Fruit fly (Drosophila melanogaster) whole organism, embryonic: Measurements from ENCODE around the gene CG3071.

Experiments used
- Ada2b ChIP-seq: fragments of 200-800 bp; sonication (Bioruptor generic); IDR thresholded peaks from 2 replicates; pipeline ENCODE4 v1.3.6; 2022; ENCODE audit warnings: missing biosample characterization, missing genetic modification characterization
- Atf6 ChIP-seq: fragments of 200-800 bp; sonication (Bioruptor generic); IDR thresholded peaks from 2 replicates; pipeline ENCODE4 v1.3.6; 2022; ENCODE audit warnings: missing biosample characterization, missing genetic modification characterization
- BtbVII ChIP-seq: fragments of 200-800 bp; sonication (Bioruptor generic); optimal IDR thresholded peaks from 3 replicates; lab custom pipeline; 2017; ENCODE audit warnings: missing biosample characterization, mild to moderate bottlenecking, missing genetic modification characterization
- CG10654 ChIP-seq: fragments of 200-800 bp; sonication (Bioruptor generic); optimal IDR thresholded peaks from 2 replicates; lab custom pipeline; 2016; ENCODE audit warnings: missing biosample characterization, missing genetic modification characterization
- CG1233 ChIP-seq: fragments of 200-800 bp; sonication (Bioruptor generic); optimal IDR thresholded peaks from 4 replicates; lab custom pipeline; 2018; ENCODE audit warnings: missing biosample characterization, mild to moderate bottlenecking, missing genetic modification characterization
- CG13624 ChIP-seq: fragments of 200-800 bp; sonication (Bioruptor generic); optimal IDR thresholded peaks from 2 replicates; lab custom pipeline; 2016; ENCODE audit warnings: missing biosample characterization, missing genetic modification characterization
- CG15514 ChIP-seq: fragments of 200-800 bp; sonication (Bioruptor generic); optimal IDR thresholded peaks from 3 replicates; lab custom pipeline; 2017; ENCODE audit warnings: missing biosample characterization, missing genetic modification characterization, mild to moderate bottlenecking, moderate library complexity, missing genetic modification reagents
- CG18599 ChIP-seq: fragments of 200-800 bp; sonication (Bioruptor generic); optimal IDR thresholded peaks from 3 replicates; lab custom pipeline; 2017; ENCODE audit warnings: missing biosample characterization, missing genetic modification characterization, mild to moderate bottlenecking, moderate library complexity, missing genetic modification reagents
- CG2120 ChIP-seq: fragments of 200-800 bp; sonication (Bioruptor generic); optimal IDR thresholded peaks from 3 replicates; lab custom pipeline; 2016; ENCODE audit warnings: missing biosample characterization, missing genetic modification characterization
- CG2202 ChIP-seq: fragments of 200-800 bp; sonication (Bioruptor generic); optimal IDR thresholded peaks from 2 replicates; lab custom pipeline; 2018; ENCODE audit warnings: missing biosample characterization, mild to moderate bottlenecking, missing genetic modification characterization
- CG3281 ChIP-seq: fragments of 200-800 bp; sonication (Bioruptor generic); optimal IDR thresholded peaks from 3 replicates; lab custom pipeline; 2017; ENCODE audit warnings: missing biosample characterization, mild to moderate bottlenecking, missing genetic modification characterization
- CG34376 ChIP-seq: fragments of 200-800 bp; sonication (Bioruptor generic); optimal IDR thresholded peaks from 2 replicates; lab custom pipeline; 2018; ENCODE audit warnings: missing biosample characterization, mild to moderate bottlenecking, missing genetic modification characterization
- CG3847 ChIP-seq: fragments of 200-800 bp; sonication (Bioruptor generic); IDR thresholded peaks from 2 replicates; pipeline ENCODE4 v1.3.6; 2022; ENCODE audit warnings: missing biosample characterization, missing genetic modification characterization
- CG6854 ChIP-seq: fragments of 200-800 bp; sonication (Bioruptor generic); optimal IDR thresholded peaks from 3 replicates; lab custom pipeline; 2017; ENCODE audit warnings: missing biosample characterization, mild to moderate bottlenecking, missing genetic modification characterization
- CG7987 ChIP-seq: fragments of 200-800 bp; sonication (Bioruptor generic); optimal IDR thresholded peaks from 2 replicates; lab custom pipeline; 2018; ENCODE audit warnings: missing biosample characterization, mild to moderate bottlenecking, missing genetic modification characterization, moderate library complexity
- CG8290 ChIP-seq, 3 experiments: fragments of 200-800 bp; sonication (Bioruptor generic); optimal IDR thresholded peaks; 2 replicates each; lab custom pipeline; 2016 to 2019; ENCODE audit warnings: missing biosample characterization in 3 of 3, missing genetic modification characterization in 3 of 3, mild to moderate bottlenecking in 2 of 3, moderate library complexity in 1 of 3
- CG8765 ChIP-seq: fragments of 200-800 bp; sonication (Bioruptor generic); IDR thresholded peaks from 2 replicates; pipeline ENCODE4 v1.3.6; 2022; ENCODE audit warnings: missing biosample characterization, missing genetic modification characterization
- CG9727 ChIP-seq: fragments of 200-800 bp; sonication (Bioruptor generic); optimal IDR thresholded peaks from 3 replicates; lab custom pipeline; 2017; ENCODE audit warnings: missing biosample characterization, mild to moderate bottlenecking, missing genetic modification characterization
- CkIIα-i1 ChIP-seq: fragments of 200-800 bp; sonication (Bioruptor generic); IDR thresholded peaks from 2 replicates; pipeline ENCODE4 v1.3.6; 2022; ENCODE audit warnings: missing biosample characterization, missing genetic modification characterization
- D19A ChIP-seq: fragments of 200-800 bp; optimal IDR thresholded peaks from 3 replicates; lab custom pipeline; 2019; ENCODE audit warnings: missing biosample characterization, mild to moderate bottlenecking, missing genetic modification characterization, moderate library complexity
- Deaf1 ChIP-seq: fragments of 200-800 bp; optimal IDR thresholded peaks from 3 replicates; lab custom pipeline; 2019; ENCODE audit warnings: missing biosample characterization, mild to moderate bottlenecking, missing genetic modification characterization, moderate library complexity
- Drgx ChIP-seq: fragments of 200-800 bp; sonication (Bioruptor generic); IDR thresholded peaks from 2 replicates; pipeline ENCODE4 v1.3.6; 2022; ENCODE audit warnings: missing biosample characterization, missing genetic modification characterization
- Fer1 ChIP-seq: fragments of 200-800 bp; sonication (Bioruptor generic); optimal IDR thresholded peaks from 2 replicates; lab custom pipeline; 2017; ENCODE audit warnings: missing biosample characterization, mild to moderate bottlenecking, missing genetic modification characterization
- Med ChIP-seq: fragments of 200-800 bp; sonication (Bioruptor generic); peaks from one replicate; lab custom pipeline; 2016; ENCODE audit warnings: missing biosample characterization, missing genetic modification characterization, mild to moderate bottlenecking, inconsistent platforms, moderate library complexity
- Meics ChIP-seq: fragments of 200-800 bp; sonication (Bioruptor generic); optimal IDR thresholded peaks from 2 replicates; lab custom pipeline; 2017; ENCODE audit warnings: missing biosample characterization, mild to moderate bottlenecking, missing genetic modification characterization
- Rfx ChIP-seq: fragments of 200-800 bp; sonication (Bioruptor generic); IDR thresholded peaks from 2 replicates; pipeline ENCODE4 v1.3.6; 2022; ENCODE audit warnings: missing biosample characterization, missing genetic modification characterization
- caup ChIP-seq: fragments of 200-800 bp; sonication (Bioruptor generic); optimal IDR thresholded peaks from 3 replicates; lab custom pipeline; 2017; ENCODE audit warnings: missing biosample characterization, mild to moderate bottlenecking, missing genetic modification characterization, moderate library complexity; ENCODE audit not compliant: severe bottlenecking
- chinmo ChIP-seq: fragments of 200-800 bp; sonication (Bioruptor generic); IDR thresholded peaks from 4 replicates; pipeline ENCODE4 v1.3.6; 2022; ENCODE audit warnings: missing biosample characterization, missing genetic modification characterization; ENCODE audit not compliant: partially characterized antibody
- danr ChIP-seq: fragments of 200-800 bp; sonication (Bioruptor generic); IDR thresholded peaks from 2 replicates; pipeline ENCODE4 v1.3.6; 2022; ENCODE audit warnings: missing biosample characterization, missing genetic modification characterization
- dpn ChIP-seq, 2 experiments: fragments of 200-800 bp; sonication (Bioruptor generic); optimal IDR thresholded peaks; 3 replicates each; lab custom pipeline; 2016; ENCODE audit warnings: missing biosample characterization in 2 of 2, missing genetic modification characterization in 2 of 2
- dysf ChIP-seq: fragments of 200-800 bp; sonication (Bioruptor generic); IDR thresholded peaks from 3 replicates; pipeline ENCODE4 v1.3.6; 2022; ENCODE audit warnings: missing biosample characterization, missing genetic modification characterization
- emc ChIP-seq: fragments of 200-800 bp; sonication (Bioruptor generic); optimal IDR thresholded peaks from 2 replicates; lab custom pipeline; 2016; ENCODE audit warnings: missing biosample characterization, missing genetic modification characterization
- exex ChIP-seq: fragments of 200-800 bp; sonication (Bioruptor generic); optimal IDR thresholded peaks from 4 replicates; lab custom pipeline; 2018; ENCODE audit warnings: missing biosample characterization, mild to moderate bottlenecking, missing genetic modification characterization, moderate library complexity
- gce ChIP-seq: fragments of 200-800 bp; sonication (Bioruptor generic); IDR thresholded peaks from 3 replicates; pipeline ENCODE4 v1.3.6; 2022; ENCODE audit warnings: missing biosample characterization, missing genetic modification characterization
- gro ChIP-seq: fragments of 200-800 bp; sonication (Bioruptor generic); optimal IDR thresholded peaks from 2 replicates; lab custom pipeline; 2016; ENCODE audit warnings: missing biosample characterization, missing genetic modification characterization
- mam ChIP-seq: fragments of 200-800 bp; sonication (Bioruptor generic); optimal IDR thresholded peaks from 3 replicates; lab custom pipeline; 2016; ENCODE audit warnings: missing biosample characterization, missing genetic modification characterization
- nau ChIP-seq: fragments of 200-800 bp; sonication (Bioruptor generic); optimal IDR thresholded peaks from 3 replicates; lab custom pipeline; 2017; ENCODE audit warnings: missing biosample characterization, mild to moderate bottlenecking, missing genetic modification characterization, missing genetic modification reagents
- pros ChIP-seq: fragments of 200-800 bp; sonication (Bioruptor generic); optimal IDR thresholded peaks from 3 replicates; lab custom pipeline; 2019; ENCODE audit warnings: missing biosample characterization, mild to moderate bottlenecking, missing genetic modification characterization, moderate library complexity
- row ChIP-seq: fragments of 200-800 bp; sonication (Bioruptor generic); IDR thresholded peaks from 3 replicates; pipeline ENCODE4 v1.3.6; 2022; ENCODE audit warnings: missing biosample characterization, missing genetic modification characterization
- sc ChIP-seq, 3 experiments: fragments of >200 bp in 2 of 3; fragments of 200-800 bp in 1 of 3; sonication (Bioruptor generic) in 1 of 3; optimal IDR thresholded peaks; 2 replicates in 2 of 3; 3 replicates in 1 of 3; lab custom pipeline; 2017; ENCODE audit warnings: mild to moderate bottlenecking in 1 of 3, missing biosample characterization in 1 of 3, missing genetic modification characterization in 1 of 3, missing genetic modification reagents in 1 of 3
- slbo ChIP-seq: fragments of 200-800 bp; sonication (Bioruptor generic); IDR thresholded peaks from 2 replicates; pipeline ENCODE4 v1.3.6; 2022; ENCODE audit warnings: missing biosample characterization, missing genetic modification characterization
- sob ChIP-seq: fragments of 200-800 bp; sonication (Bioruptor generic); IDR thresholded peaks from 2 replicates; pipeline ENCODE4 v1.3.6; 2022; ENCODE audit warnings: missing biosample characterization, missing genetic modification characterization
- sug ChIP-seq: fragments of 200-800 bp; optimal IDR thresholded peaks from 2 replicates; lab custom pipeline; 2019; ENCODE audit warnings: missing biosample characterization, mild to moderate bottlenecking, missing genetic modification characterization, moderate library complexity
- tgo ChIP-seq: fragments of 200-800 bp; sonication (Bioruptor generic); IDR thresholded peaks from 3 replicates; pipeline ENCODE4 v1.3.6; 2022; ENCODE audit warnings: missing biosample characterization, missing genetic modification characterization
- tna ChIP-seq: fragments of 200-800 bp; sonication (Bioruptor generic); IDR thresholded peaks from 2 replicates; pipeline ENCODE4 v1.3.6; 2022; ENCODE audit warnings: missing biosample characterization, missing genetic modification characterization; ENCODE audit not compliant: partially characterized antibody
- usp ChIP-seq: fragments of >200 bp; optimal IDR thresholded peaks from 2 replicates; lab custom pipeline; 2017; ENCODE audit warnings: missing biosample characterization, missing genetic modification characterization
- vvl ChIP-seq: fragments of 200-800 bp; sonication (Bioruptor generic); IDR thresholded peaks from 2 replicates; pipeline ENCODE4 v1.3.6; 2022; ENCODE audit warnings: missing biosample characterization, missing genetic modification characterization
- z ChIP-seq: fragments of 200-800 bp; sonication (Bioruptor generic); IDR thresholded peaks from 3 replicates; pipeline ENCODE4 v1.3.6; 2022; ENCODE audit warnings: missing biosample characterization, missing genetic modification characterization

Gene CG3071

DNA sequence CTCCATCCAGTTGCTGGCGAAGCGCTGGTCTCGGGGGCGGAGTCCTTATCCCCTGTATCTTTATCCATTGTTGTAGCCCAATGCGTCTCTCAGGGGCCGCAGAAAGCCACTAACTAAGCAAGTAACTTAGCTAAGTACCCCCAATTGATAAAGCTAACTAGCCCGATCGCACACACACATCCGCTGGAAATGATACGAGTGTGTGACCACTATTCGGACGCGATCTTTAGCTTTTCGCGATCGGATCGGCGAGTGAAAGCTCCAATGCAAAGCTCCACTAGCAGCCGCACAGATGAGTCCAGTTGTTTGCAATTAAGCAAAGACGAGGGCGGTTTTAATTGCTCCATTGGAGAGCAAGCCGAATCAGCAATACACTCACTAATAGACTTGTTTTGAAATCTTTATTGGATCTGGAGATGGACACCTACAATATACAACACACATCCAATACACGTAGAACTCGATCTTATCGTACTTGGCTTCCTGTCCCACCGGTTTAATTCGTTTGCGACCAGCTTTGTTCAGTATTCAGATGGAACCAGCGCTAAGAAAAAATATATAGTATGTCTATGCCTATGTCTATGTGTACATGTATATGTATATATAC lies 8.5 kb upstream of the CG3071 start, which contains the start of gene CG3091:
Gene CG3091, minus strand, starts transcription at position 178 of the 607 bp plus-strand sequence.
- TF ChIP-seq CG7987 (GFP tag; lab: Kevin White, UChicago), result no peak
- no peak for TF ChIP-seq BtbVII (GFP tag; lab: Kevin White, UChicago)
- TF ChIP-seq pros, result no peak
- peak; percentile 23 for TF ChIP-seq CG2120 (GFP tag; lab: Kevin White, UChicago)
- peak; percentile 48 for TF ChIP-seq Meics (GFP tag; lab: Kevin White, UChicago)
- no peak for TF ChIP-seq danr (GFP tag; lab: Robert Waterston, UW)
- TF ChIP-seq CG10654 (GFP tag; lab: Kevin White, UChicago), result no peak
- TF ChIP-seq CG18599 (GFP tag; lab: Kevin White, UChicago), result peak; percentile 43
- TF ChIP-seq dpn (GFP tag; optimal IDR thresholded peaks at IDR 0.05; lab: Kevin White, UChicago), result peak in 1 of 2 experiments; percentile 23
- TF ChIP-seq tna, result no peak
- 0 out of 3 replicates have a peak, but pooled peaks have one; percentile 39 for TF ChIP-seq z
- no peak for TF ChIP-seq Fer1 (GFP tag; lab: Kevin White, UChicago)
- peak; percentile 40; the same call in 1 of the 2 replicates for TF ChIP-seq Drgx (GFP tag; lab: Robert Waterston, UW)
- TF ChIP-seq CG13624 (GFP tag; lab: Kevin White, UChicago), result peak; percentile 44
- peak; percentile 24 for TF ChIP-seq CG15514 (GFP tag; lab: Kevin White, UChicago)
- peak; percentile 27 for TF ChIP-seq mam (GFP tag; lab: Kevin White, UChicago)
- TF ChIP-seq CG1233 (GFP tag; lab: Kevin White, UChicago), result no peak
- TF ChIP-seq gro (GFP tag; lab: Kevin White, UChicago), result peak; percentile 19
- TF ChIP-seq CG34376 (GFP tag; lab: Kevin White, UChicago), result peak; percentile 53
- TF ChIP-seq slbo (GFP tag; lab: Robert Waterston, UW), result peak; percentile 26; the same call in 1 of the 2 replicates
- TF ChIP-seq Ada2b (GFP tag; lab: Robert Waterston, UW), result 0 out of 2 replicates have a peak, but pooled peaks have one; percentile 15
- TF ChIP-seq exex (tag; lab: Kevin White, UChicago), result peak; percentile 59
- TF ChIP-seq CG3281 (GFP tag; lab: Kevin White, UChicago), result peak; percentile 16
- no peak for TF ChIP-seq CG3847
- no peak for TF ChIP-seq emc (GFP tag; lab: Kevin White, UChicago)
- peak; percentile 54 for TF ChIP-seq Rfx (GFP tag; lab: Robert Waterston, UW)
- no peak for TF ChIP-seq CG8290 (GFP tag; optimal IDR thresholded peaks at IDR 0.05; lab: Kevin White, UChicago)
- TF ChIP-seq CG8290 (tag; optimal IDR thresholded peaks at IDR 0.05; lab: Kevin White, UChicago), result peak in 1 of 2 experiments; percentile 27
- TF ChIP-seq CkIIα-i1 (GFP tag; lab: Robert Waterston, UW), result no peak
- TF ChIP-seq dysf (GFP tag; lab: Robert Waterston, UW), result peak; percentile 63; the same call in 2 of the 3 replicates
- no peak for TF ChIP-seq CG8765
- TF ChIP-seq sob (GFP tag; lab: Robert Waterston, UW), result peak; percentile 12; the same call in 1 of the 2 replicates
- TF ChIP-seq usp, result no peak
- 0 out of 4 replicates have a peak, but pooled peaks have one; percentile 44 for TF ChIP-seq chinmo (GFP tag; lab: Robert Waterston, UW)
- TF ChIP-seq Atf6 (GFP tag; lab: Robert Waterston, UW), result 0 out of 2 replicates have a peak, but pooled peaks have one; percentile 37
- peak; percentile 20 for TF ChIP-seq caup (GFP tag; lab: Kevin White, UChicago)
- peak; percentile 6 for TF ChIP-seq CG9727 (GFP tag; lab: Kevin White, UChicago)
- no peak for TF ChIP-seq gce (GFP tag; lab: Robert Waterston, UW)
- peak; percentile 36; the same call in 1 of the 2 replicates for TF ChIP-seq vvl (GFP tag; lab: Robert Waterston, UW)
- no peak for TF ChIP-seq tgo (GFP tag; lab: Robert Waterston, UW)
- TF ChIP-seq sc (optimal IDR thresholded peaks at IDR 0.05; lab: Kevin White, UChicago), result no peak
- TF ChIP-seq sc (GFP tag; optimal IDR thresholded peaks at IDR 0.05; lab: Kevin White, UChicago), result no peak
- peak; percentile 86 for TF ChIP-seq Deaf1 (tag; lab: Kevin White, UChicago)
- TF ChIP-seq D19A, result peak; percentile 80
- TF ChIP-seq row (GFP tag; lab: Robert Waterston, UW), result peak; percentile 16; the same call in 1 of the 3 replicates
- TF ChIP-seq Med (GFP tag; lab: Kevin White, UChicago), result peak; percentile 75
- TF ChIP-seq sug, result peak; percentile 53
- no peak for TF ChIP-seq CG2202 (tag; lab: Kevin White, UChicago)
- TF ChIP-seq CG6854 (GFP tag; lab: Kevin White, UChicago), result peak; percentile 10
- TF ChIP-seq nau, result no peak
